Worm (Caenorhabditis elegans) whole organism, early embryonic: ENCODE results near the gene srg-38.

Experiments
- B0310.2 ChIP-seq: sonication (generic microtip); optimal IDR thresholded peaks from 2 replicates; lab custom pipeline; 2016; ENCODE audit warnings: mild to moderate bottlenecking, missing genetic modification characterization, missing compliant biosample characterization
- ama-1 ChIP-seq: fragments of 150-350 bp; optimal IDR thresholded peaks from 2 replicates; lab custom pipeline; 2014
- hmbx-1 ChIP-seq: sonication (generic microtip); optimal IDR thresholded peaks from 2 replicates; lab custom pipeline; 2016; ENCODE audit warnings: mild to moderate bottlenecking, missing genetic modification characterization, missing compliant biosample characterization
- pes-1 ChIP-seq: fragments of 200-800 bp; sonication (Bioruptor generic); IDR thresholded peaks from 2 replicates; pipeline ENCODE4 v1.3.6; 2022; ENCODE audit warnings: missing genetic modification reagents, missing genetic modification characterization, missing compliant biosample characterization

ce11 chrV:11144694-11145093 lies 10.8 kb downstream of the srg-38 start, which contains the start of gene C06H2.7:
- TF ChIP-seq B0310.2 (tag; lab: Kevin White, UChicago) (no peak), pes-1 (GFP tag; lab: Robert Waterston, UW) (no peak), ama-1 (no peak), hmbx-1 (tag; lab: Kevin White, UChicago) (no peak)
